Fruit fly (Drosophila melanogaster): ENCODE results near the gene CG15599.
A peak's percentile ranks its signal among the peaks of the same experiment; 100 is the strongest.

CG15599 gene

DNA sequence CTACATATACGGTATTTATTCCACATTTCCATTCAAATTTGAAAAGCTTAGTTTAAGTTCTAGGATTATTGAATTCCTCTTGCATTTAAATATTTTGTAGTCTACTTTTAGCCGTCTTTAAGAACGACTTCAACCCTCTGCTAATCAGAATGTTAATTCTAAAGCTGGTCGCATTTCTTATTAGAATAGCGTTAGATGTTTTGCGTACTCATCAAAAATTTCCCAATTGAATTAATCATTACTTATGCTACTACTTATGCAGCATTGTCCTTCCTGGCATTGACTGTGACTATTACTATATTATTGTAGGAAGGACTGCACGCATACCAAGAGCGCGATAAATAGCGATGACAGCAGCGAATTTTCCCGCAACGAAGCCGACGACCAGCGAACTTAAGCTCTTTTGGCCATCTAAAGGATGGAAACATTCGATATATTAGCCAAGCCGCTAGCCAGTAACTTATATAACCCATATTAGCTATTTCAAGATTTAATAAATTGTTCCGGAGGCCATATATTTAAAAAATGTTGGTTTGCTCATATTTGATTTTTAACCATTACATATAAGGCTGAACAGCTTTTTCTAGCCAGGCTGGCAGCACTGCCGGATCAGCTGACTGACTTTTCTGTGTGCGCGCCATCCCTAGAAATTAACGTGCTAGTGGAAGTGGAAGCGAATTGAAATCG lies 8.3 kb upstream of the CG15599 start, which contains the start of gene CG8128 (continued):
- no peak for TF ChIP-seq CG11093 (GFP tag; IDR thresholded peaks at IDR 0.05)
- no peak for TF ChIP-seq Poxn (GFP tag; IDR thresholded peaks at IDR 0.05)
- no peak for TF ChIP-seq Doc3 (GFP tag; IDR thresholded peaks at IDR 0.05; ENCODE audit: partially characterized antibody)
- TF ChIP-seq hkb (optimal IDR thresholded peaks at IDR 0.05) = peak; percentile 60
- no peak for TF ChIP-seq hkb (GFP tag; IDR thresholded peaks at IDR 0.05)
- TF ChIP-seq CG8924 (tag; optimal IDR thresholded peaks at IDR 0.05) = no peak
- no peak; the same call in 1 of the 2 replicates for TF ChIP-seq lmd (GFP tag; IDR thresholded peaks at IDR 0.05)
- TF ChIP-seq CG17186 (GFP tag; optimal IDR thresholded peaks at IDR 0.05) = peak; percentile 33
- peak; percentile 26 to 88 for TF ChIP-seq tll (GFP tag; optimal IDR thresholded peaks at IDR 0.05)
- TF ChIP-seq dysf (GFP tag; IDR thresholded peaks at IDR 0.05) = 0 out of 3 replicates have a peak, but pooled peaks have one; percentile 6
- TF ChIP-seq fu2 (GFP tag; optimal IDR thresholded peaks at IDR 0.05) = no peak
- no peak for TF ChIP-seq Meics (GFP tag; optimal IDR thresholded peaks at IDR 0.05)
- no peak for TF ChIP-seq CG13775 (GFP tag; optimal IDR thresholded peaks at IDR 0.05)
- TF ChIP-seq Hr39 (optimal IDR thresholded peaks at IDR 0.05) = no peak
- no peak for TF ChIP-seq CG2202 (tag; optimal IDR thresholded peaks at IDR 0.05)
- TF ChIP-seq bowl (GFP tag; IDR thresholded peaks at IDR 0.05) = no peak
- no peak for TF ChIP-seq CG8478 (optimal IDR thresholded peaks at IDR 0.05)
- no peak for TF ChIP-seq CG1792 (GFP tag; optimal IDR thresholded peaks at IDR 0.05)
- no peak for TF ChIP-seq grn (GFP tag; optimal IDR thresholded peaks at IDR 0.05)
- TF ChIP-seq ap (GFP tag; IDR thresholded peaks at IDR 0.05) = no peak
- no peak for TF ChIP-seq CG7357 (GFP tag; IDR thresholded peaks at IDR 0.05)
- no peak for TF ChIP-seq scrt (GFP tag; optimal IDR thresholded peaks at IDR 0.05)
- TF ChIP-seq Deaf1 (tag; optimal IDR thresholded peaks at IDR 0.05) = no peak
- no peak for TF ChIP-seq danr (GFP tag; IDR thresholded peaks at IDR 0.05)
- TF ChIP-seq row (GFP tag; IDR thresholded peaks at IDR 0.05) = peak; percentile 78
- TF ChIP-seq mam (GFP tag; optimal IDR thresholded peaks at IDR 0.05) = peak; percentile 13
- TF ChIP-seq CG8290 (GFP tag; optimal IDR thresholded peaks at IDR 0.05) = no peak
- peak in 1 of 2 experiments; percentile 56 for TF ChIP-seq CG8290 (tag; optimal IDR thresholded peaks at IDR 0.05)
- peak; percentile 63 to 93 for TF ChIP-seq crp (GFP tag; optimal IDR thresholded peaks at IDR 0.05)
- TF ChIP-seq toy (GFP tag; IDR thresholded peaks at IDR 0.05) = no peak
- TF ChIP-seq HLH4C (GFP tag; IDR thresholded peaks at IDR 0.05; ENCODE audit: partially characterized antibody) = no peak
- TF ChIP-seq Bgb (GFP tag; IDR thresholded peaks at IDR 0.05; ENCODE audit: partially characterized antibody) = no peak
- TF ChIP-seq tap (tag; optimal IDR thresholded peaks at IDR 0.05) = no peak
- TF ChIP-seq MESR4 (GFP tag; optimal IDR thresholded peaks at IDR 0.05) = no peak
- peak; percentile 24 for TF ChIP-seq CG14710 (tag; optimal IDR thresholded peaks at IDR 0.05)
- TF ChIP-seq CG1603 (tag; optimal IDR thresholded peaks at IDR 0.05) = peak; percentile 42
- peak; percentile 28 for TF ChIP-seq CG13424 (tag; optimal IDR thresholded peaks at IDR 0.05)
- no peak for TF ChIP-seq CG4282 (GFP tag; optimal IDR thresholded peaks at IDR 0.05)
- TF ChIP-seq lola (GFP tag; optimal IDR thresholded peaks at IDR 0.05) = no peak
- TF ChIP-seq shn (GFP tag; optimal IDR thresholded peaks at IDR 0.05) = no peak
- TF ChIP-seq vvl (GFP tag; IDR thresholded peaks at IDR 0.05) = no peak
- TF ChIP-seq CG1233 (GFP tag; optimal IDR thresholded peaks at IDR 0.05) = no peak
- TF ChIP-seq CG10209 (GFP tag; optimal IDR thresholded peaks at IDR 0.05) = no peak
- no peak for TF ChIP-seq YL-1 (GFP tag; optimal IDR thresholded peaks at IDR 0.05)
- TF ChIP-seq CG15601 (tag; optimal IDR thresholded peaks at IDR 0.05) = peak; percentile 11
- TF ChIP-seq CG10979 (tag; optimal IDR thresholded peaks at IDR 0.05) = no peak
- TF ChIP-seq trem (tag; optimal IDR thresholded peaks at IDR 0.05) = no peak
- no peak for TF ChIP-seq salm (tag; optimal IDR thresholded peaks at IDR 0.05)
- TF ChIP-seq Gug (GFP tag; IDR thresholded peaks at IDR 0.05) = no peak
- TF ChIP-seq Nf-YB (GFP tag; optimal IDR thresholded peaks at IDR 0.05) = no peak
- no peak for TF ChIP-seq Neu2 (GFP tag; optimal IDR thresholded peaks at IDR 0.05; ENCODE audit: borderline replicate concordance)

All from whole organism, embryonic.